Worm (Caenorhabditis elegans): ENCODE data around the gene K10B3.1.
A peak's percentile ranks its signal among the peaks of the same experiment; 100 is the strongest.

K10B3.1 gene

DNA sequence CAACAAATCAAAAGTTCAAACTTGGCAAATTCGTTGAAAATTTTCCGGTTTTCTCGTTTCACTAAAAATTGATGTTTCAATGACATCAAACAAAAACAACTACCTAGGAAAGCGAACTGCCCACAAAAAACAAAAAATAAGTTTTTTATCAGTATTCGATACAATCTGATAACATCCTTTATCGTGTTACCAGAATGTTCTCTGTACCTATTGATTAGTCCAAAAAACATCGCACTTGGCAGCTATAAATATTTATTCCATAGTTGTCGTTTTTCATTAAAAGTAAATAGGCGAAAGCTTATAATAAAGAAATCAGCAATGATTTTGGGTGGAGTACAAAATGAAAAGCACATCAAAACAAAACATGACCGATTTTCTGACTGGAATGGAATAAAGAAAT is 18.1 kb upstream of the K10B3.1 start:
- TF ChIP-seq nhr-76 (tag; optimal IDR thresholded peaks at IDR 0.05): no peak
- TF ChIP-seq hlh-1 (tag; optimal IDR thresholded peaks at IDR 0.05): no peak
- TF ChIP-seq unc-120 (tag; optimal IDR thresholded peaks at IDR 0.05; ENCODE audit: poor library complexity, severe bottlenecking): no peak
- no peak for TF ChIP-seq bed-3 (GFP tag; optimal IDR thresholded peaks at IDR 0.05)
- no peak for TF ChIP-seq ceh-39 (tag; optimal IDR thresholded peaks at IDR 0.05)
- TF ChIP-seq elt-3 (tag; optimal IDR thresholded peaks at IDR 0.05): no peak
- no peak for TF ChIP-seq mab-5 (tag; optimal IDR thresholded peaks at IDR 0.05)
- no peak for TF ChIP-seq lin-32 (GFP tag; optimal IDR thresholded peaks at IDR 0.05)
- no peak for TF ChIP-seq drap-1 (GFP tag; optimal IDR thresholded peaks at IDR 0.05)
- TF ChIP-seq pha-4 (tag; optimal IDR thresholded peaks at IDR 0.05): no peak
- TF ChIP-seq unc-39 (tag; optimal IDR thresholded peaks at IDR 0.05): no peak
- TF ChIP-seq sptf-1 (tag; optimal IDR thresholded peaks at IDR 0.05): no peak
- no peak for TF ChIP-seq cnd-1 (tag; optimal IDR thresholded peaks at IDR 0.05)
- TF ChIP-seq nhr-2 (tag; optimal IDR thresholded peaks at IDR 0.05): no peak
- TF ChIP-seq ceh-83 (GFP tag; optimal IDR thresholded peaks at IDR 0.05): no peak
- no peak for TF ChIP-seq ceh-43 (GFP tag; optimal IDR thresholded peaks at IDR 0.05)
- no peak for TF ChIP-seq lin-13 (tag; optimal IDR thresholded peaks at IDR 0.05)
- no peak for TF ChIP-seq zip-8 (tag; optimal IDR thresholded peaks at IDR 0.05)
- no peak for TF ChIP-seq M03D4.4 (tag; optimal IDR thresholded peaks at IDR 0.05)
- no peak for TF ChIP-seq blmp-1 (tag; optimal IDR thresholded peaks at IDR 0.05)

DNA sequence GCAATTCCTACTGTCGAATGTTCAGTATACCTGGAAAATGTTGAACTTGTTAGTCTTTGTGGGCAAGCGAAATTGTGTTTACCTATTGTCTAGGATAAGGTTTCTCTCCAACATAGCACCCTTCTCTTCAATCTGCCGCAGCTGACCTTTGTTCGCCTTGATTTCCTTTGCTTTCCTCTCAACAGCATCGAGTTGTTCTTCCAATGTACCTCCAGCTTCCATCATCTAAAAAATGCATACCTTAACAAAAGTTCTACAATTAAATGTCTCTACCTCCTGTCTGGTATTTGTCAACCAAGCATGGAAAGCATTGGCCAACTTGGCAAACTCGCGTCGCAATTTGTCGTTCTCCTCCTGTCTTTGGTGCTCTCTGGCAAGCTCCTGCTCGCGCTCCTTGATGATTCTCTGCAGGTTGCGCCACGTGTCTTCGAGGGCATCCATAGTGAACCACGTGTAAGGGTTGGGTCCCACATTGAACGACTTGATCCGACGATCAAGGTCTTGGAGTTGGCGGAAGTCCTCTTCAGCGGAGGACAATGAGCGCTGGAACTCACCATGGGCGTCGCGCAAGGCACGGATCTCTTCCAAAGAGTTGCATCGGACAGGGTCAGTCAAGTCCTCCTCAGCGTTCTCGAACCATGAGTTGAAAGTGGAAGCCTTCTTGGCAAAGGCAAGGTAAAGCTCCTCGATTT is 16.5 kb upstream of the K10B3.1 start:
- no peak for TF ChIP-seq elt-3 (tag; optimal IDR thresholded peaks at IDR 0.05)
- TF ChIP-seq nhr-2 (tag; optimal IDR thresholded peaks at IDR 0.05): no peak
- no peak for TF ChIP-seq ces-1 (GFP tag; optimal IDR thresholded peaks at IDR 0.05)
- no peak for TF ChIP-seq unc-39 (tag; optimal IDR thresholded peaks at IDR 0.05)
- no peak for TF ChIP-seq mep-1 (tag; optimal IDR thresholded peaks at IDR 0.05)

DNA sequence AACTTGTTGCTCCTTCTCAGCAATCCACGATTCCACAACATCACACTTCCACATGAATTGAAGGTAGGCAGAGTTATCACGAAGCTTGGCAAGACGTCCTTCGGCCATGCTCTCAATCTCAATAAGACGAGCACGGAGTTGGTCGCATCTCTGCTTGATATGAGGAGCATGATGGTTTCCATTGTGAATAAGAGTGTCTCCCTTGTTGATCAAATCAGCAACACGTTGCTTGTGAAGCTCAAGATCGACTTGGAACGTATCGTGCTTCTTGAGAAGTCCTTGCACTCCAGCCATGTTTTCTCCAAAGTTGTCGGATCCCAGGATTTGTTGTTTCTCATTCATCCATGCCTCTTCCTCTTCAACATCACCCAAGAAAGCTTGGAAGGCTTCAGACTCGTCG is 15.7 kb upstream of the K10B3.1 start:
- no peak for TF ChIP-seq unc-120 (tag; optimal IDR thresholded peaks at IDR 0.05; ENCODE audit: poor library complexity, severe bottlenecking)
- no peak for TF ChIP-seq ceh-83 (GFP tag; optimal IDR thresholded peaks at IDR 0.05)
- no peak for TF ChIP-seq nhr-2 (tag; optimal IDR thresholded peaks at IDR 0.05)
- TF ChIP-seq lin-32 (GFP tag; optimal IDR thresholded peaks at IDR 0.05): no peak
- TF ChIP-seq ceh-39 (tag; optimal IDR thresholded peaks at IDR 0.05): no peak
- no peak for TF ChIP-seq mab-5 (tag; optimal IDR thresholded peaks at IDR 0.05)
- TF ChIP-seq mls-2 (tag; optimal IDR thresholded peaks at IDR 0.05): no peak
- TF ChIP-seq flh-1 (GFP tag; optimal IDR thresholded peaks at IDR 0.05): no peak
- TF ChIP-seq mep-1 (tag; optimal IDR thresholded peaks at IDR 0.05): no peak
- TF ChIP-seq unc-62 (GFP tag; optimal IDR thresholded peaks at IDR 0.05): no peak
- no peak for TF ChIP-seq hlh-1 (tag; optimal IDR thresholded peaks at IDR 0.05)
- no peak for TF ChIP-seq lsy-2 (tag; optimal IDR thresholded peaks at IDR 0.05)
- no peak for TF ChIP-seq blmp-1 (tag; optimal IDR thresholded peaks at IDR 0.05)
- no peak for TF ChIP-seq nhr-28 (tag; optimal IDR thresholded peaks at IDR 0.05)
- TF ChIP-seq ztf-11 (tag; optimal IDR thresholded peaks at IDR 0.05): no peak
- TF ChIP-seq nhr-76 (tag; optimal IDR thresholded peaks at IDR 0.05): no peak
- no peak for TF ChIP-seq bed-3 (GFP tag; optimal IDR thresholded peaks at IDR 0.05)
- TF ChIP-seq elt-3 (tag; optimal IDR thresholded peaks at IDR 0.05): no peak
- TF ChIP-seq pha-4 (tag; optimal IDR thresholded peaks at IDR 0.05): no peak

ce11 chrX:3126233-3126632 is 9.1 kb upstream of the K10B3.1 start:
- TF ChIP-seq ces-1 (GFP tag; optimal IDR thresholded peaks at IDR 0.05) (peak; percentile 94), nhr-237 (tag; optimal IDR thresholded peaks at IDR 0.05) (no peak)

DNA sequence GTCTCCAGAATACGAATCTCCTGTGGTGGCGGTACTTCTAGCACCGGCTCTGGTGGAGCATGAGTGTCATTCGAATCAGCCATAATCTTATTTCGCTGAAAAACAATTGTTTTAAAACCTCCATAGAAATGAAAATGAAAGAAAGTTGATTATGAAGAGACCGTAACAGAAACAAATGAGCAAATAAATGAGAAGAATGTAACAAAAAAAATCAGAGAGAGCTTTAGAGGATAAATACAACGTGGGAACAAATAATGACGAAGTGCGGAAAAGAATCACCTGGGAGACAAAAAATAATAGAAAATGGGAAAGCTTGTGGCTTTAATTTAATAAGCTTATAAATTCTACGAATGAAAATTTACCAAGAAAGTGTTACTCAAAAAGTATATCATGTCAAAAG is 8.3 kb upstream of the K10B3.1 start, which contains the start of gene spc-1:
Gene spc-1, minus strand, starts transcription at position 101 of the 400 bp plus-strand sequence.
- TF ChIP-seq sem-2 (GFP tag; optimal IDR thresholded peaks at IDR 0.05) (no peak), nhr-28 (tag; optimal IDR thresholded peaks at IDR 0.05) (no peak), ztf-11 (tag; optimal IDR thresholded peaks at IDR 0.05) (no peak), lsy-2 (tag; optimal IDR thresholded peaks at IDR 0.05) (no peak), ceh-39 (tag; optimal IDR thresholded peaks at IDR 0.05) (no peak), cnd-1 (tag; optimal IDR thresholded peaks at IDR 0.05) (no peak), mls-2 (tag; optimal IDR thresholded peaks at IDR 0.05) (no peak), ceh-83 (GFP tag; optimal IDR thresholded peaks at IDR 0.05) (no peak), tbx-8 (GFP tag; optimal IDR thresholded peaks at IDR 0.05) (no peak), drap-1 (GFP tag; optimal IDR thresholded peaks at IDR 0.05) (no peak), snpc-4 (tag; optimal IDR thresholded peaks at IDR 0.05) (no peak), M03D4.4 (tag; optimal IDR thresholded peaks at IDR 0.05) (no peak), elt-1 (tag; optimal IDR thresholded peaks at IDR 0.05; ENCODE audit: borderline replicate concordance, insufficient read depth) (no peak), ham-2 (GFP tag; optimal IDR thresholded peaks at IDR 0.05) (no peak), unc-62 (GFP tag; optimal IDR thresholded peaks at IDR 0.05) (no peak), bed-3 (GFP tag; optimal IDR thresholded peaks at IDR 0.05) (no peak), pha-4 (tag; optimal IDR thresholded peaks at IDR 0.05) (no peak), unc-120 (tag; optimal IDR thresholded peaks at IDR 0.05; ENCODE audit: poor library complexity, severe bottlenecking) (no peak), hlh-1 (tag; optimal IDR thresholded peaks at IDR 0.05) (no peak)

All from whole organism, mixed stage, embryonic.